Worm (Caenorhabditis elegans): ENCODE data around the gene F45E1.4.

- TF ChIP-seq snpc-4 (tag; optimal IDR thresholded peaks at IDR 0.05) (no peak), nhr-21 (tag; optimal IDR thresholded peaks at IDR 0.05) (no peak)
Observed at ce11 chrX:7994486-7994885, 8.7 kb downstream of the F45E1.4 start.
